Worm (Caenorhabditis elegans) whole organism, late embryonic: ENCODE measurements around the gene C29F3.3.

Source experiments
- elt-2 ChIP-seq: sonication (generic microtip); optimal IDR thresholded peaks from 2 replicates; lab custom pipeline; 2016; ENCODE audit warnings: missing genetic modification reagents, missing genetic modification characterization, missing compliant biosample characterization
- tbx-2 ChIP-seq: sonication (generic microtip); optimal IDR thresholded peaks from 2 replicates; lab custom pipeline; 2016; ENCODE audit warnings: missing genetic modification characterization, missing compliant biosample characterization

- TF ChIP-seq elt-2 (tag; lab: Kevin White, UChicago): no peak
- no peak for TF ChIP-seq tbx-2 (tag; lab: Kevin White, UChicago)
Measured at ce11 chrV:15395347-15395746, 48.2 kb upstream of the C29F3.3 start, which contains the start of gene cyb-3.
